Worm (Caenorhabditis elegans): Measurements from ENCODE around the gene F42G2.2.

Gene F42G2.2

DNA sequence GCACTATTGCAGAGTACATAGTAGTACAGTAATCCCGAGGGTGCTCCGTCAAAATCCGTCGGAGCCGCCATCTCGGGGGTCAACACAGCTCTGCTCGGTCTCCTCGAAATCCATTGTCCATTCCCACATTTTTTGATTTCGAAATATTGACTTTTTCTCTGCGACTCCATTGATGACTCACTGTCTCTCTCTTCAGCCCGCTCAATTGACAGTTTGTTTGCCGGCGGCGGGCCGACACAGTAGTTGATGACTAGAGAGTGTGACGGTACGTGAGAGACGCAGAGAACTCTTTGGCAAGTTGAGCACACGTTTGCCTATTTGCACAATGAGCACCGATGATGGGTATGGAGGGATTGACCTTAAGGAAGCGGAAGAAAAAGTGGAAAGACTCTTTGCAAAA lies 32.8 kb downstream of the F42G2.2 start:
- TF ChIP-seq unc-62 (GFP tag; optimal IDR thresholded peaks at IDR 0.05): no peak

- no peak for TF ChIP-seq unc-62 (GFP tag; optimal IDR thresholded peaks at IDR 0.05)
Observed at ce11 chrII:2455931-2456576, 34.0 kb downstream of the F42G2.2 start.

- TF ChIP-seq unc-62 (GFP tag; optimal IDR thresholded peaks at IDR 0.05): no peak
Observed at ce11 chrII:2456973-2457372, 35.0 kb downstream of the F42G2.2 start.

DNA sequence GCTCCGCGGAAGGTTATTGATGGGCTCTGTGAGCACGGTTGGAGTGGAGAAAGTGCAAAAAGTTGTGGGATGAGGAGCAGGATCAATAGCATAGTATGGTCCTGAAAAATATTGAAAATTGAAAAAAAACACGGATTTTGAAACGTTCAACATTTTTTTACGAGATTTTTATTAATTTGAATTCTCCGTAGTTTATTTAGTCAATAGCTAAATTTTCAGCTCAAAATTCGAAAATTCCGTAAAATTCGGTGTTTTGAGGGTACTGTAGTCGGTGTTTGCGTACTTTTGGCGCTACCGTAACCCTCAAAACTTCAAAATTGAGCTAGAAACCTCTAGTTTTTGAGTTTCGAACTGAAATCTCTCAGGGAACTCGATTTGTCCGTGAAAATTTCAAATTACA lies 36.9 kb downstream of the F42G2.2 start, which contains the start of gene pqn-42:
Gene pqn-42 (minus strand): TSS at position 101 of the 400 bp plus-strand sequence.
- no peak for TF ChIP-seq unc-62 (GFP tag; optimal IDR thresholded peaks at IDR 0.05)

DNA sequence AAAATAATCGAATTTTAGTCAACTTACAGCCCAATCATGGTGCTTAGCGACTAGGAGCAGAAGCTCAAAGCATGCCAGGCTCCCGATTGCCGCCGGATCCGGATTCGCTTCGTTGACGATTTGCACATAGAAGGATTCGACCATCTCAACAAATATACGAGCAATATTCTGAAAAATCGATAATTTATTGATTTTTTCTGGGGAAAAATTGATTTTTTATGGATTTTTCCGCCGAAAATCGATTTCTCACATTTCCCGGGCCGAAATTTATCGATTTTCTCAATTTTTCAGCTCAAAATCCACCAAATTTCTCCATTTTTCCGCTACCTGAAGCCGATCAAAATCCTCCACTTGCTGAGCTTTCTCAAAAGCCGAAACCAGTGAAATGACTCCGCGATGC lies 46.9 kb downstream of the F42G2.2 start:
- TF ChIP-seq unc-62 (GFP tag; optimal IDR thresholded peaks at IDR 0.05): no peak

ce11 chrII:2473270-2473669 lies 51.3 kb downstream of the F42G2.2 start, which contains the start of gene tsr-1:
Gene tsr-1 (minus strand): TSS chrII:2473370.
- TF ChIP-seq unc-62 (GFP tag; optimal IDR thresholded peaks at IDR 0.05): no peak
